Worm (Caenorhabditis elegans): ENCODE measurements around the gene clik-1.

DNA sequence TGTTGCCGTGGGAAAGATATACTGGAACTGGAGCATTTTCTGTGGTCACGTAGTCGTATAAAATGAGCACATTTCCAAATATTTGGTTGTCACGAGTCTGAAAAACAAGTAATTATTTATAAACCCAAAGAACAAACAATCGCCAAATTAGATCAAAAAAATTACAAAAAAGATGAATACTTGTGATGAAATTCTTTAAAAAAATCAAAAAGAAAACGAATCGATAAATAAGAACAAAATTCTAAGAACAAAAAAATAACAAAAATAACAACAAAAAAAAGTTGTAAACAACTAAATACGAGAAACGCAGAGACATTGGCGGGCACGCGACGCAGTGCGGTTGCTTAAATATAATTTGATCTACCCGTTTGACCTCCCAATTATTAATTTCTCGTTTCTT, 5.2 kb upstream of the clik-1 start, which contains the start of gene ZC404.16:
- TF ChIP-seq nhr-11 (tag; optimal IDR thresholded peaks at IDR 0.05) (no peak), skn-1 (tag; optimal IDR thresholded peaks at IDR 0.05) (no peak), nhr-25 (tag; optimal IDR thresholded peaks at IDR 0.05) (no peak), snpc-4 (tag; optimal IDR thresholded peaks at IDR 0.05) (no peak), unc-62 (GFP tag; optimal IDR thresholded peaks at IDR 0.05) (no peak)

All from whole organism, L2 larva.